Fruit fly (Drosophila melanogaster) whole organism, embryonic: ENCODE data around the gene Cp36.

ENCODE experiments used
- ATbp ChIP-seq: fragments of 200-800 bp; sonication (Bioruptor generic); optimal IDR thresholded peaks from 2 replicates; lab custom pipeline; 2017; ENCODE audit warnings: missing biosample characterization, mild to moderate bottlenecking, missing genetic modification characterization, missing genetic modification reagents
- Ada2b ChIP-seq: fragments of 200-800 bp; sonication (Bioruptor generic); IDR thresholded peaks from 2 replicates; pipeline ENCODE4 v1.3.6; 2022; ENCODE audit warnings: missing biosample characterization, missing genetic modification characterization
- Atf3 ChIP-seq: fragments of 200-800 bp; sonication (Bioruptor generic); optimal IDR thresholded peaks from 3 replicates; lab custom pipeline; 2016; ENCODE audit warnings: missing biosample characterization, missing genetic modification characterization
- Bdp1 ChIP-seq: fragments of 200-800 bp; sonication (Bioruptor generic); optimal IDR thresholded peaks from 3 replicates; lab custom pipeline; 2016; ENCODE audit warnings: missing biosample characterization, missing genetic modification characterization
- C15 ChIP-seq: fragments of 200-800 bp; sonication (Bioruptor generic); IDR thresholded peaks from 3 replicates; pipeline ENCODE4 v1.3.6; 2022; ENCODE audit warnings: missing biosample characterization, missing genetic modification characterization
- CG11093 ChIP-seq: fragments of 200-800 bp; sonication (Bioruptor generic); IDR thresholded peaks from 3 replicates; pipeline ENCODE4 v1.3.6; 2022; ENCODE audit warnings: missing biosample characterization, missing genetic modification characterization
- CG11560 ChIP-seq: fragments of 200-800 bp; sonication (Bioruptor generic); IDR thresholded peaks from 3 replicates; pipeline ENCODE4 v1.3.6; 2022; ENCODE audit warnings: missing biosample characterization, missing genetic modification characterization
- CG12299 ChIP-seq: fragments of 200-800 bp; sonication (Bioruptor generic); optimal IDR thresholded peaks from 2 replicates; lab custom pipeline; 2018; ENCODE audit warnings: missing biosample characterization, mild to moderate bottlenecking, missing genetic modification characterization
- CG13424 ChIP-seq: fragments of 200-800 bp; sonication (Bioruptor generic); optimal IDR thresholded peaks from 2 replicates; lab custom pipeline; 2019; ENCODE audit warnings: missing biosample characterization, mild to moderate bottlenecking, missing genetic modification characterization, moderate library complexity
- CG14050 ChIP-seq: fragments of 200-800 bp; sonication (Bioruptor generic); IDR thresholded peaks from 3 replicates; pipeline ENCODE4 v1.3.6; 2022; ENCODE audit warnings: missing biosample characterization, missing genetic modification characterization
- CG14710 ChIP-seq: fragments of 200-800 bp; sonication (Bioruptor generic); optimal IDR thresholded peaks from 3 replicates; lab custom pipeline; 2019; ENCODE audit warnings: missing biosample characterization, mild to moderate bottlenecking, missing genetic modification characterization, moderate library complexity
- CG17612 ChIP-seq: fragments of 200-800 bp; sonication (Bioruptor generic); IDR thresholded peaks from 2 replicates; pipeline ENCODE4 v1.3.6; 2022; ENCODE audit warnings: missing biosample characterization, missing genetic modification characterization
- CG17829 ChIP-seq: fragments of 200-800 bp; optimal IDR thresholded peaks from 2 replicates; lab custom pipeline; 2019; ENCODE audit warnings: missing biosample characterization, mild to moderate bottlenecking, missing genetic modification characterization, moderate library complexity
- CG18011 ChIP-seq: fragments of 200-800 bp; sonication (Bioruptor generic); optimal IDR thresholded peaks from 2 replicates; lab custom pipeline; 2017; ENCODE audit warnings: missing biosample characterization, missing genetic modification characterization, mild to moderate bottlenecking, moderate library complexity, missing genotype
- CG1832 ChIP-seq: fragments of 200-800 bp; sonication (Bioruptor generic); optimal IDR thresholded peaks from 2 replicates; lab custom pipeline; 2017; ENCODE audit warnings: missing biosample characterization, mild to moderate bottlenecking, missing genetic modification characterization, inconsistent platforms
- CG2889 ChIP-seq: fragments of 200-800 bp; sonication (Bioruptor generic); IDR thresholded peaks from 3 replicates; pipeline ENCODE4 v1.3.6; 2022; ENCODE audit warnings: missing biosample characterization, missing genetic modification characterization
- CG3163 ChIP-seq: fragments of 200-800 bp; sonication (Bioruptor generic); optimal IDR thresholded peaks from 3 replicates; lab custom pipeline; 2016; ENCODE audit warnings: missing biosample characterization, missing genetic modification characterization
- CG3407 ChIP-seq: fragments of 200-800 bp; sonication (Bioruptor generic); optimal IDR thresholded peaks from 2 replicates; lab custom pipeline; 2018; ENCODE audit warnings: missing biosample characterization, mild to moderate bottlenecking, missing genetic modification characterization
- CG6254 ChIP-seq: fragments of 200-800 bp; sonication (Bioruptor generic); optimal IDR thresholded peaks from 3 replicates; lab custom pipeline; 2017; ENCODE audit warnings: mild to moderate bottlenecking, missing biosample characterization, missing genetic modification reagents, missing genetic modification characterization
- CG7839 ChIP-seq: fragments of 200-800 bp; sonication (Bioruptor generic); optimal IDR thresholded peaks from 3 replicates; lab custom pipeline; 2018; ENCODE audit warnings: missing biosample characterization, mild to moderate bottlenecking, missing genetic modification characterization, moderate library complexity
- CG8089 ChIP-seq: fragments of 200-800 bp; sonication (Bioruptor generic); optimal IDR thresholded peaks from 3 replicates; lab custom pipeline; 2016; ENCODE audit warnings: missing biosample characterization, missing genetic modification characterization
- CG8359 ChIP-seq: fragments of 200-800 bp; sonication (Bioruptor generic); optimal IDR thresholded peaks from 2 replicates; lab custom pipeline; 2017; ENCODE audit warnings: missing biosample characterization, mild to moderate bottlenecking, missing genetic modification characterization, borderline replicate concordance
- CG8478 ChIP-seq: fragments of >200 bp; optimal IDR thresholded peaks from 2 replicates; lab custom pipeline; 2018
- Camta ChIP-seq: fragments of 200-800 bp; sonication (Bioruptor generic); optimal IDR thresholded peaks from 2 replicates; lab custom pipeline; 2016; ENCODE audit warnings: missing biosample characterization, missing genetic modification characterization
- Dek ChIP-seq: fragments of 200-800 bp; sonication (Bioruptor generic); optimal IDR thresholded peaks from 3 replicates; lab custom pipeline; 2019; ENCODE audit warnings: missing biosample characterization, mild to moderate bottlenecking, missing genetic modification characterization, moderate library complexity
- Doc2 ChIP-seq: fragments of 200-800 bp; sonication (Bioruptor generic); IDR thresholded peaks from 2 replicates; pipeline ENCODE4 v1.3.6; 2022; ENCODE audit warnings: missing biosample characterization, missing genetic modification characterization
- Drgx ChIP-seq: fragments of 200-800 bp; sonication (Bioruptor generic); IDR thresholded peaks from 2 replicates; pipeline ENCODE4 v1.3.6; 2022; ENCODE audit warnings: missing biosample characterization, missing genetic modification characterization
- E2f1 ChIP-seq: fragments of 200-800 bp; sonication (Bioruptor generic); IDR thresholded peaks from 2 replicates; pipeline ENCODE4 v1.3.6; 2022; ENCODE audit warnings: missing biosample characterization, missing genetic modification characterization
- ERR ChIP-seq: fragments of 200-800 bp; sonication (Bioruptor generic); optimal IDR thresholded peaks from 2 replicates; lab custom pipeline; 2016; ENCODE audit warnings: missing biosample characterization, missing genetic modification characterization
- Ets97D ChIP-seq: fragments of 200-800 bp; sonication (Bioruptor generic); optimal IDR thresholded peaks from 3 replicates; lab custom pipeline; 2016; ENCODE audit warnings: missing biosample characterization, missing genetic modification characterization
- GATAe ChIP-seq: fragments of 200-800 bp; sonication (Bioruptor generic); conservative IDR thresholded peaks from 2 replicates; pipeline ENCODE4 v1.3.6; 2022; ENCODE audit warnings: missing biosample characterization, missing genetic modification characterization
- H2.0 ChIP-seq: fragments of 200-800 bp; sonication (Bioruptor generic); IDR thresholded peaks from 2 replicates; pipeline ENCODE4 v1.3.6; 2022; ENCODE audit warnings: missing biosample characterization, missing genetic modification characterization
- Hr3 ChIP-seq: fragments of 200-800 bp; sonication (Bioruptor generic); optimal IDR thresholded peaks from 3 replicates; lab custom pipeline; 2016; ENCODE audit warnings: missing biosample characterization, missing genetic modification characterization
- Hr78 ChIP-seq, 2 experiments: fragments of 200-800 bp in 1 of 2; fragments of >200 bp in 1 of 2; sonication (Bioruptor generic) in 1 of 2; optimal IDR thresholded peaks; 2 replicates each; lab custom pipeline; 2017 to 2019; ENCODE audit warnings: missing biosample characterization in 2 of 2, missing genetic modification characterization in 2 of 2, mild to moderate bottlenecking in 1 of 2, moderate library complexity in 1 of 2
- Neu2 ChIP-seq: fragments of 200-800 bp; sonication (Bioruptor generic); optimal IDR thresholded peaks from 3 replicates; lab custom pipeline; 2016; ENCODE audit warnings: missing biosample characterization, missing genetic modification characterization, borderline replicate concordance
- Ptx1 ChIP-seq: fragments of 200-800 bp; sonication (Bioruptor generic); IDR thresholded peaks from 2 replicates; pipeline ENCODE4 v1.3.6; 2022; ENCODE audit warnings: missing biosample characterization, missing genetic modification characterization
- Rx ChIP-seq: fragments of 200-800 bp; sonication (Bioruptor generic); IDR thresholded peaks from 2 replicates; pipeline ENCODE4 v1.3.6; 2022; ENCODE audit warnings: missing biosample characterization, missing genetic modification characterization
- Ssrp ChIP-seq: fragments of 200-800 bp; sonication (Bioruptor generic); optimal IDR thresholded peaks from 2 replicates; lab custom pipeline; 2018; ENCODE audit warnings: missing biosample characterization, mild to moderate bottlenecking, missing genetic modification characterization, moderate library complexity
- aop ChIP-seq: fragments of 200-800 bp; sonication (Bioruptor generic); IDR thresholded peaks from 2 replicates; pipeline ENCODE4 v1.3.6; 2022; ENCODE audit warnings: missing biosample characterization, missing genetic modification characterization
- bsh ChIP-seq, 2 experiments: fragments of 200-800 bp; sonication (Bioruptor generic); optimal IDR thresholded peaks; 2 replicates each; lab custom pipeline; 2017 to 2018; ENCODE audit warnings: mild to moderate bottlenecking in 2 of 2, missing biosample characterization in 2 of 2, missing genetic modification characterization in 2 of 2, moderate library complexity in 1 of 2
- cad ChIP-seq: fragments of >200 bp; optimal IDR thresholded peaks from 2 replicates; lab custom pipeline; 2017; ENCODE audit warnings: missing biosample characterization, missing genetic modification characterization
- cato ChIP-seq: fragments of 200-800 bp; sonication (Bioruptor generic); optimal IDR thresholded peaks from 2 replicates; lab custom pipeline; 2016; ENCODE audit warnings: missing biosample characterization, missing genetic modification characterization, borderline replicate concordance
- chn ChIP-seq: fragments of 200-800 bp; sonication (Bioruptor generic); optimal IDR thresholded peaks from 2 replicates; lab custom pipeline; 2016; ENCODE audit warnings: missing biosample characterization, missing genetic modification characterization
- danr ChIP-seq: fragments of 200-800 bp; sonication (Bioruptor generic); IDR thresholded peaks from 2 replicates; pipeline ENCODE4 v1.3.6; 2022; ENCODE audit warnings: missing biosample characterization, missing genetic modification characterization
- dmrt99B ChIP-seq: fragments of 200-800 bp; sonication (Bioruptor generic); optimal IDR thresholded peaks from 2 replicates; lab custom pipeline; 2018; ENCODE audit warnings: missing biosample characterization, mild to moderate bottlenecking, missing genetic modification characterization, moderate library complexity
- gsb ChIP-seq: fragments of 200-800 bp; sonication (Bioruptor generic); IDR thresholded peaks from 2 replicates; pipeline ENCODE4 v1.3.6; 2022; ENCODE audit warnings: missing biosample characterization, missing genetic modification characterization
- pan ChIP-seq, 4 experiments: fragments of >200 bp in 3 of 4; fragments of 200-800 bp in 1 of 4; sonication (Bioruptor generic) in 1 of 4; optimal IDR thresholded peaks in 3 of 4; IDR thresholded peaks in 1 of 4; 2 replicates each; pipeline versions ENCODE4 v1.3.6 to Lab custom; 2017 to 2022; ENCODE audit warnings: missing biosample characterization in 2 of 4, missing genetic modification characterization in 2 of 4, mixed read lengths in 1 of 4
- sna ChIP-seq: fragments of 200-800 bp; sonication (Bioruptor generic); IDR thresholded peaks from 2 replicates; pipeline ENCODE4 v1.3.6; 2022; ENCODE audit warnings: missing biosample characterization, missing genetic modification characterization; ENCODE audit not compliant: partially characterized antibody
- tgo ChIP-seq: fragments of 200-800 bp; sonication (Bioruptor generic); IDR thresholded peaks from 3 replicates; pipeline ENCODE4 v1.3.6; 2022; ENCODE audit warnings: missing biosample characterization, missing genetic modification characterization

Gene Cp36

dm6 chrX:8464378-8465036, 14.6 kb upstream of the Cp36 start, which contains the start of gene Sptr (continued):
- TF ChIP-seq CG1832 (GFP tag; lab: Kevin White, UChicago) = no peak
- TF ChIP-seq CG3407 (GFP tag; lab: Kevin White, UChicago) = peak; percentile 39
- peak in 1 of 2 experiments; percentile 63 for TF ChIP-seq Hr78 (GFP tag; optimal IDR thresholded peaks at IDR 0.05; lab: Kevin White, UChicago)
- TF ChIP-seq bsh (GFP tag; optimal IDR thresholded peaks at IDR 0.05; lab: Kevin White, UChicago) = peak; percentile 72 to 79
- peak; percentile 82 for TF ChIP-seq Rx
- peak; percentile 27 for TF ChIP-seq CG8359 (GFP tag; lab: Kevin White, UChicago)
- TF ChIP-seq CG8089 (GFP tag; lab: Kevin White, UChicago) = peak; percentile 2
- TF ChIP-seq cad (GFP tag; lab: Kevin White, UChicago) = no peak
- TF ChIP-seq CG7839 = peak; percentile 92
- TF ChIP-seq dmrt99B (tag; lab: Kevin White, UChicago) = peak; percentile 92
- TF ChIP-seq CG14050 = peak; percentile 82
- peak; percentile 79; the same call in 2 of the 3 replicates for TF ChIP-seq C15 (GFP tag; lab: Robert Waterston, UW)
- peak; percentile 37; the same call in 1 of the 2 replicates for TF ChIP-seq GATAe (GFP tag; lab: Robert Waterston, UW)
- peak; percentile 75 for TF ChIP-seq CG2889 (GFP tag; lab: Robert Waterston, UW)
- TF ChIP-seq CG11093 = peak; percentile 76
- TF ChIP-seq Neu2 (GFP tag; lab: Kevin White, UChicago) = no peak
- peak; percentile 56; the same call in 1 of the 2 replicates for TF ChIP-seq aop (GFP tag; lab: Robert Waterston, UW)
- peak; percentile 92 for TF ChIP-seq tgo (GFP tag; lab: Robert Waterston, UW)
- peak; percentile 87 for TF ChIP-seq E2f1 (GFP tag; lab: Robert Waterston, UW)
- TF ChIP-seq danr (GFP tag; lab: Robert Waterston, UW) = peak; percentile 85
- peak; percentile 91 for TF ChIP-seq CG13424 (tag; lab: Kevin White, UChicago)
- peak; percentile 49 for TF ChIP-seq CG6254 (GFP tag; lab: Kevin White, UChicago)
- TF ChIP-seq Dek (tag; lab: Kevin White, UChicago) = peak; percentile 91
- peak; percentile 50; the same call in 1 of the 2 replicates for TF ChIP-seq Doc2
- peak; percentile 62; the same call in 2 of the 3 replicates for TF ChIP-seq CG11560
- TF ChIP-seq Ssrp (tag; lab: Kevin White, UChicago) = peak; percentile 70
- peak; percentile 70 for TF ChIP-seq ERR (GFP tag; lab: Kevin White, UChicago)
- TF ChIP-seq CG8478 = no peak
- peak; percentile 86 for TF ChIP-seq H2.0
- TF ChIP-seq CG17612 (GFP tag; lab: Robert Waterston, UW) = peak; percentile 81
- TF ChIP-seq gsb (GFP tag; lab: Robert Waterston, UW) = peak; percentile 86
- peak; percentile 80 for TF ChIP-seq CG17829 (tag; lab: Kevin White, UChicago)
- TF ChIP-seq cato (GFP tag; lab: Kevin White, UChicago) = peak; percentile 43
- no peak for TF ChIP-seq pan (optimal IDR thresholded peaks at IDR 0.05; lab: Kevin White, UChicago)
- TF ChIP-seq pan (GFP tag; optimal IDR thresholded peaks at IDR 0.05 in 1 of 2, IDR thresholded peaks at IDR 0.05 in 1 of 2) = peak in 1 of 2 experiments; percentile 94
- TF ChIP-seq Atf3 (GFP tag; lab: Kevin White, UChicago) = peak; percentile 14
- TF ChIP-seq Ada2b = peak; percentile 92
- TF ChIP-seq Bdp1 = peak; percentile 55
- peak; percentile 80 for TF ChIP-seq ATbp (GFP tag; lab: Kevin White, UChicago)
- peak; percentile 77 for TF ChIP-seq Hr3
- TF ChIP-seq Camta (GFP tag; lab: Kevin White, UChicago) = peak; percentile 58
- peak; percentile 90 for TF ChIP-seq CG12299
- TF ChIP-seq Drgx (GFP tag; lab: Robert Waterston, UW) = peak; percentile 95
- TF ChIP-seq Ptx1 (GFP tag; lab: Robert Waterston, UW) = peak; percentile 90
- TF ChIP-seq CG3163 = peak; percentile 46
- TF ChIP-seq Ets97D (GFP tag; lab: Kevin White, UChicago) = peak; percentile 21
- peak; percentile 92 for TF ChIP-seq CG18011 (GFP tag; lab: Kevin White, UChicago)
- TF ChIP-seq sna = no peak
- TF ChIP-seq chn (GFP tag; lab: Kevin White, UChicago) = peak; percentile 50
- TF ChIP-seq CG14710 (tag; lab: Kevin White, UChicago) = peak; percentile 38
